Worm (Caenorhabditis elegans): ENCODE measurements around the gene clu-1.

clu-1 gene

ce11 chrIII:9521410-9522090 is at the start of gene clu-1, which contains the start of gene prp-40:
Gene clu-1 (minus strand): TSS chrIII:9521460.
Gene prp-40 (plus strand): TSS chrIII:9522075.
- no peak for TF ChIP-seq sea-2 (GFP tag; IDR thresholded peaks at IDR 0.05)
- TF ChIP-seq lin-54 (GFP tag; optimal IDR thresholded peaks at IDR 0.05) = peak; percentile 78
- TF ChIP-seq let-526 (GFP tag; IDR thresholded peaks at IDR 0.05) = no peak
- peak; percentile 88 for TF ChIP-seq nfyb-1 (GFP tag; IDR thresholded peaks at IDR 0.05)
- no peak for TF ChIP-seq B0261.1 (tag; optimal IDR thresholded peaks at IDR 0.05)
- no peak for TF ChIP-seq rpc-1 (optimal IDR thresholded peaks at IDR 0.05)
- no peak for TF ChIP-seq rpc-1 (tag; optimal IDR thresholded peaks at IDR 0.05)
- TF ChIP-seq rcor-1 (GFP tag; IDR thresholded peaks at IDR 0.05) = peak; percentile 70
- TF ChIP-seq egrh-3 (GFP tag; IDR thresholded peaks at IDR 0.05) = no peak
- no peak for TF ChIP-seq ccch-3 (GFP tag; optimal IDR thresholded peaks at IDR 0.05)
- TF ChIP-seq snpc-3.4 (tag; optimal IDR thresholded peaks at IDR 0.05) = no peak
- peak; percentile 5 for TF ChIP-seq athp-1 (tag; optimal IDR thresholded peaks at IDR 0.05)
- peak; percentile 54 for TF ChIP-seq efl-1 (GFP tag; optimal IDR thresholded peaks at IDR 0.05)
- peak; percentile 70 for TF ChIP-seq F33H1.4 (GFP tag; IDR thresholded peaks at IDR 0.05)
- TF ChIP-seq Y53G8AR.9 (GFP tag; conservative IDR thresholded peaks at IDR 0.05) = peak; percentile 80; the same call in 1 of the 2 replicates
- peak; percentile 94 for TF ChIP-seq attf-5 (GFP tag; optimal IDR thresholded peaks at IDR 0.05)
- TF ChIP-seq F22D6.2 (tag; optimal IDR thresholded peaks at IDR 0.05) = no peak
- TF ChIP-seq lsy-27 (tag; optimal IDR thresholded peaks at IDR 0.05; ENCODE audit: borderline replicate concordance, insufficient read depth) = no peak
- peak; percentile 76 for TF ChIP-seq nhr-80 (tag; optimal IDR thresholded peaks at IDR 0.05)
- no peak for TF ChIP-seq mxl-1 (tag; optimal IDR thresholded peaks at IDR 0.05)
- peak; percentile 13 for TF ChIP-seq sptf-2 (GFP tag; optimal IDR thresholded peaks at IDR 0.05)
- TF ChIP-seq Y95B8A.8 (GFP tag; IDR thresholded peaks at IDR 0.05) = no peak
- TF ChIP-seq unc-62 (GFP tag; optimal IDR thresholded peaks at IDR 0.05) = no peak
- peak; percentile 69 for TF ChIP-seq ZK185.1 (tag; optimal IDR thresholded peaks at IDR 0.05; ENCODE audit: poor library complexity, severe bottlenecking)
- TF ChIP-seq dpff-1 (tag; optimal IDR thresholded peaks at IDR 0.05) = no peak
- peak; percentile 77 for TF ChIP-seq ceh-100 (GFP tag; IDR thresholded peaks at IDR 0.05)
- no peak for TF ChIP-seq F57A8.1 (GFP tag; optimal IDR thresholded peaks at IDR 0.05)
- TF ChIP-seq nhr-90 (tag; optimal IDR thresholded peaks at IDR 0.05) = no peak
- peak; percentile 35; the same call in 1 of the 2 replicates for TF ChIP-seq hsf-1 (GFP tag; IDR thresholded peaks at IDR 0.05)
- peak; percentile 32 for TF ChIP-seq F49E8.2 (tag; optimal IDR thresholded peaks at IDR 0.05; ENCODE audit: insufficient read depth)
- no peak for TF ChIP-seq lin-26 (GFP tag; IDR thresholded peaks at IDR 0.05)
- TF ChIP-seq let-607 (tag; optimal IDR thresholded peaks at IDR 0.05) = peak in 1 of 2 experiments; percentile 54
- peak; percentile 85 for TF ChIP-seq lin-40 (tag; optimal IDR thresholded peaks at IDR 0.05)
- TF ChIP-seq K11D2.4 (GFP tag; IDR thresholded peaks at IDR 0.05) = no peak
- TF ChIP-seq zim-3 (tag; optimal IDR thresholded peaks at IDR 0.05) = no peak
- no peak for TF ChIP-seq rec-8 (tag; optimal IDR thresholded peaks at IDR 0.05)
- TF ChIP-seq egl-44 (GFP tag; IDR thresholded peaks at IDR 0.05) = no peak
- TF ChIP-seq lag-1 (GFP tag; IDR thresholded peaks at IDR 0.05) = no peak
- peak; percentile 80 for TF ChIP-seq B0336.3 (GFP tag; IDR thresholded peaks at IDR 0.05)
- TF ChIP-seq pha-4 (tag; optimal IDR thresholded peaks at IDR 0.05) = no peak
- no peak for TF ChIP-seq T07F8.4 (tag; optimal IDR thresholded peaks at IDR 0.05)
- TF ChIP-seq tbx-9 (tag; optimal IDR thresholded peaks at IDR 0.05; ENCODE audit: borderline replicate concordance) = no peak
- TF ChIP-seq ekl-4 (GFP tag; IDR thresholded peaks at IDR 0.05) = peak; percentile 85
- no peak for TF ChIP-seq ceh-79 (tag; optimal IDR thresholded peaks at IDR 0.05)
- no peak for TF ChIP-seq akir-1 (GFP tag; optimal IDR thresholded peaks at IDR 0.05)
- peak; percentile 64; the same call in 1 of the 2 replicates for TF ChIP-seq hmg-20 (GFP tag; IDR thresholded peaks at IDR 0.05)
- TF ChIP-seq snpc-1.3 (tag; optimal IDR thresholded peaks at IDR 0.05; ENCODE audit: insufficient read depth) = peak; percentile 76

Data from whole organism, young adult.